Worm (Caenorhabditis elegans) whole organism, early embryonic: ENCODE measurements around the gene dyf-13.

Source experiments
- B0310.2 ChIP-seq: sonication (generic microtip); optimal IDR thresholded peaks from 2 replicates; lab custom pipeline; 2016; ENCODE audit warnings: mild to moderate bottlenecking, missing genetic modification characterization, missing compliant biosample characterization
- ama-1 ChIP-seq: fragments of 150-350 bp; optimal IDR thresholded peaks from 2 replicates; lab custom pipeline; 2014
- pes-1 ChIP-seq: fragments of 200-800 bp; sonication (Bioruptor generic); IDR thresholded peaks from 2 replicates; pipeline ENCODE4 v1.3.6; 2022; ENCODE audit warnings: missing genetic modification reagents, missing genetic modification characterization, missing compliant biosample characterization
- tbx-37 ChIP-seq: fragments of 200-800 bp; sonication (Bioruptor generic); conservative IDR thresholded peaks from 2 replicates; pipeline ENCODE4 v1.3.6; 2022; ENCODE audit warnings: missing genetic modification reagents, missing genetic modification characterization, missing compliant biosample characterization
- tra-4 ChIP-seq: sonication (generic microtip); optimal IDR thresholded peaks from 2 replicates; lab custom pipeline; 2017; ENCODE audit warnings: missing genetic modification characterization, missing compliant biosample characterization

DNA sequence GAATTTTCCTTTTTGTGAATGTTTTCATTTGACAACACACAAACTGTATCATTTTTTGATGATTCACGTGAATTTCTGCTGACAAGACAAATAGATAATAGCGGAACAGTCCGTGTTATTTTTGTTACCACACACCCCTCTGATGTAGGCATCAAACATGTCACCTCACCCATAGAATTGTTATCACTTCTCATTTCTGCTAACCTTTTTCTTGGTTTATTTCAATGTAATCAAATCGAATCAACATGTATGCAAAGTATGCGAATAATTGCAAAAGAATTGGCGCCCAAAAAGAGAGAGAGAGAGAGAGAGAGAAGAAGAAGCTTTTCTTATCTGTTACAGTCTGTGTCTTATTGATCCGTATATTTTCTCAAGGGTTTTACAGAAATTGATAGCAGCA, 13.7 kb downstream of the dyf-13 start:
- TF ChIP-seq B0310.2 (tag; lab: Kevin White, UChicago) (no peak), pes-1 (GFP tag; lab: Robert Waterston, UW) (no peak), ama-1 (lab: Kevin White, UChicago) (no peak), tra-4 (tag; lab: Kevin White, UChicago) (no peak), tbx-37 (no peak)
